Fruit fly (Drosophila melanogaster): ENCODE results near the gene Hipk.

The Hipk gene

dm6 chr3L:586582-587213 lies 43.8 kb downstream of the Hipk start:
- no peak for TF ChIP-seq klu (GFP tag; IDR thresholded peaks at IDR 0.05)
- TF ChIP-seq rib (GFP tag; IDR thresholded peaks at IDR 0.05): peak; percentile 11; the same call in 1 of the 2 replicates
- no peak for TF ChIP-seq CG4707 (GFP tag; optimal IDR thresholded peaks at IDR 0.05)
- TF ChIP-seq CG8089 (GFP tag; optimal IDR thresholded peaks at IDR 0.05): no peak
- TF ChIP-seq Gsc (GFP tag; IDR thresholded peaks at IDR 0.05): no peak
- TF ChIP-seq Med (GFP tag): peak; percentile 55
- no peak for TF ChIP-seq caup (GFP tag; optimal IDR thresholded peaks at IDR 0.05; ENCODE audit: severe bottlenecking)
- TF ChIP-seq PHDP (tag; optimal IDR thresholded peaks at IDR 0.05): no peak
- TF ChIP-seq ci (GFP tag; IDR thresholded peaks at IDR 0.05): 0 out of 3 replicates have a peak, but pooled peaks have one; percentile 18
- TF ChIP-seq CG5180 (GFP tag; optimal IDR thresholded peaks at IDR 0.05): no peak
- peak; percentile 54 for TF ChIP-seq sd (tag; optimal IDR thresholded peaks at IDR 0.05)
- TF ChIP-seq en (GFP tag; optimal IDR thresholded peaks at IDR 0.05): no peak
- TF ChIP-seq CTCF (GFP tag; optimal IDR thresholded peaks at IDR 0.05): no peak
- TF ChIP-seq CG10543 (GFP tag; optimal IDR thresholded peaks at IDR 0.05): peak; percentile 44
- TF ChIP-seq kah (GFP tag; optimal IDR thresholded peaks at IDR 0.05): peak; percentile 100
- no peak for TF ChIP-seq NC2α (GFP tag; optimal IDR thresholded peaks at IDR 0.05)
- no peak for TF ChIP-seq CG12391 (tag; optimal IDR thresholded peaks at IDR 0.05)
- peak; percentile 94 for TF ChIP-seq CG12769 (tag; optimal IDR thresholded peaks at IDR 0.05)
- no peak for TF ChIP-seq H15 (GFP tag; IDR thresholded peaks at IDR 0.05)
- no peak for TF ChIP-seq br (optimal IDR thresholded peaks at IDR 0.05)
- peak; percentile 77 for TF ChIP-seq sr (GFP tag; IDR thresholded peaks at IDR 0.05)
- TF ChIP-seq Dref (GFP tag; IDR thresholded peaks at IDR 0.05): 0 out of 2 replicates have a peak, but pooled peaks have one; percentile 7
- TF ChIP-seq Hand (GFP tag; optimal IDR thresholded peaks at IDR 0.05): peak; percentile 0

DNA sequence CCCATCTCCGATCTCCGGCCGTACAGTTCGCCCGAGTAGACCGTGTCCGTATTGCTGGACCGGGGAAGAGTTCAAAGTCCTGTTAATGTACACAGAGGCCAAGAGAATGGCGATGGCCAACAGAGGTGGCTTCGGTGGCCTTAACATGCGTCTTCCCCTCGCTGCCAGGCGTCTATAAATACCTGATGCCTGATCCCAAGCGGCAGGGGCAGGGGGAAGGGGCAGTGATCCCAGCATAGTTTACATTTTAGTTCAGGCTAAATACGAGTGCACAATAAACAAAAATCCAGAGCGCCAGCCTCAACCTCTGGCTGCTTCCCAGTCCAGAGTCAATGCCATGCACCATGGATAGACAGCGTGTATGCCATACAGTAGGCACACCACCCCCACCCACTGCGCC lies 45.0 kb downstream of the Hipk start:
- TF ChIP-seq CG16815 (GFP tag; optimal IDR thresholded peaks at IDR 0.05): no peak
- TF ChIP-seq CG12299 (tag; optimal IDR thresholded peaks at IDR 0.05): no peak
- no peak for TF ChIP-seq exex (tag; optimal IDR thresholded peaks at IDR 0.05)
- no peak for TF ChIP-seq dysf (GFP tag; IDR thresholded peaks at IDR 0.05)
- TF ChIP-seq twi (tag; optimal IDR thresholded peaks at IDR 0.05): peak; percentile 24
- peak; percentile 53 for TF ChIP-seq CG12769 (tag; optimal IDR thresholded peaks at IDR 0.05)
- TF ChIP-seq Med (GFP tag): peak; percentile 37
- peak; percentile 9 for TF ChIP-seq CG10543 (GFP tag; optimal IDR thresholded peaks at IDR 0.05)
- TF ChIP-seq ems (GFP tag; optimal IDR thresholded peaks at IDR 0.05): no peak
- peak; percentile 54; the same call in 1 of the 2 replicates for TF ChIP-seq crol (GFP tag; IDR thresholded peaks at IDR 0.05)
- peak; percentile 49 for TF ChIP-seq sd (tag; optimal IDR thresholded peaks at IDR 0.05)
- TF ChIP-seq CG6791 (GFP tag; IDR thresholded peaks at IDR 0.05; ENCODE audit: partially characterized antibody): no peak
- TF ChIP-seq kah (GFP tag; optimal IDR thresholded peaks at IDR 0.05): peak; percentile 64

DNA sequence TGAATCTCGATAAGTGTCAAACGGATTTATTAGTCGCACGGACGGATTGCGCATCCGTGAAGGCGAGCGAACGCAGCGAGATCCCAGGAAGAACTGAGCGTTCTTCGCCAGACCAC lies 46.2 kb downstream of the Hipk start, which contains the start of gene Kah:
Kah (minus strand) TSS at position 101 of the 116 bp plus-strand sequence.
- no peak for TF ChIP-seq CG4730 (GFP tag; IDR thresholded peaks at IDR 0.05)
- no peak for TF ChIP-seq org-1 (GFP tag; optimal IDR thresholded peaks at IDR 0.05)
- TF ChIP-seq zfh1 (GFP tag; IDR thresholded peaks at IDR 0.05): no peak

dm6 chr3L:589290-590281 lies 46.7 kb downstream of the Hipk start:
- TF ChIP-seq Optix (GFP tag; IDR thresholded peaks at IDR 0.05): peak; percentile 88
- peak; percentile 78 for TF ChIP-seq CG6854 (GFP tag; optimal IDR thresholded peaks at IDR 0.05)
- peak; percentile 87 for TF ChIP-seq HmgD (GFP tag; optimal IDR thresholded peaks at IDR 0.05)
- TF ChIP-seq CG32772 (GFP tag; IDR thresholded peaks at IDR 0.05): peak; percentile 91
- TF ChIP-seq Fer1 (GFP tag; optimal IDR thresholded peaks at IDR 0.05): peak; percentile 83
- TF ChIP-seq klu (GFP tag; IDR thresholded peaks at IDR 0.05): peak; percentile 73
- peak; percentile 85 for TF ChIP-seq btn (GFP tag; optimal IDR thresholded peaks at IDR 0.05)
- peak; percentile 77 for TF ChIP-seq Gsc (GFP tag; IDR thresholded peaks at IDR 0.05)
- peak in 1 of 3 experiments; percentile 80 for TF ChIP-seq lola (GFP tag; optimal IDR thresholded peaks at IDR 0.05)
- TF ChIP-seq CG6765 (GFP tag; optimal IDR thresholded peaks at IDR 0.05): peak; percentile 63
- TF ChIP-seq CG4328 (GFP tag; optimal IDR thresholded peaks at IDR 0.05): peak; percentile 88
- peak; percentile 38; the same call in 1 of the 2 replicates for TF ChIP-seq Dref (GFP tag; IDR thresholded peaks at IDR 0.05)
- TF ChIP-seq CG4404 (GFP tag; IDR thresholded peaks at IDR 0.05): peak; percentile 90
- TF ChIP-seq Pdp1 (GFP tag; optimal IDR thresholded peaks at IDR 0.05): peak; percentile 87 to 92

All from whole organism, embryonic.